Worm (Caenorhabditis elegans): ENCODE results near the gene kin-9.

ce11 chrX:8391505-8391904, 41.0 kb upstream of the kin-9 start:
- no peak for TF ChIP-seq hlh-4 (tag; optimal IDR thresholded peaks at IDR 0.05)
- TF ChIP-seq aly-2 (tag; optimal IDR thresholded peaks at IDR 0.05): no peak
- no peak for TF ChIP-seq lin-35 (GFP tag; optimal IDR thresholded peaks at IDR 0.05)
- TF ChIP-seq ztf-11 (tag; optimal IDR thresholded peaks at IDR 0.05): no peak

Data from whole organism, L1 larva.